Worm (Caenorhabditis elegans) whole organism, young adult: ENCODE data around the gene F41H10.5.

Experiments used
- F23B12.7 ChIP-seq: sonication (generic microtip); optimal IDR thresholded peaks from 2 replicates; lab custom pipeline; 2017; ENCODE audit warnings: missing genetic modification characterization, mild to moderate bottlenecking, missing compliant biosample characterization, antibody characterized with exemption, moderate library complexity; ENCODE audit not compliant: insufficient read depth
- F33H1.4 ChIP-seq: fragments of 200-800 bp; sonication (Bioruptor generic); IDR thresholded peaks from 2 replicates; pipeline ENCODE4 v1.3.6; 2022; ENCODE audit warnings: missing genetic modification reagents, missing genetic modification characterization, missing compliant biosample characterization
- K11D2.4 ChIP-seq: fragments of 200-800 bp; sonication (Bioruptor generic); IDR thresholded peaks from 2 replicates; pipeline ENCODE4 v1.3.6; 2022; ENCODE audit warnings: missing genetic modification reagents, missing genetic modification characterization, missing compliant biosample characterization
- K12H6.12 ChIP-seq: fragments of 200-800 bp; sonication (Bioruptor generic); optimal IDR thresholded peaks from 2 replicates; lab custom pipeline; 2018; ENCODE audit warnings: mild to moderate bottlenecking, missing genetic modification characterization, missing compliant biosample characterization
- Y95B8A.8 ChIP-seq: fragments of 200-800 bp; sonication (Bioruptor generic); IDR thresholded peaks from 2 replicates; pipeline ENCODE4 v1.3.6; 2022; ENCODE audit warnings: missing genetic modification reagents, missing genetic modification characterization, missing compliant biosample characterization
- ZK185.1 ChIP-seq: sonication (generic microtip); optimal IDR thresholded peaks from 2 replicates; lab custom pipeline; 2016; ENCODE audit warnings: mild to moderate bottlenecking, missing genetic modification characterization, missing compliant biosample characterization; ENCODE audit not compliant: poor library complexity, severe bottlenecking
- aptf-2 ChIP-seq: fragments of 200-800 bp; sonication (Bioruptor generic); conservative IDR thresholded peaks from 2 replicates; pipeline ENCODE4 v1.3.6; 2022; ENCODE audit warnings: missing genetic modification reagents, missing genetic modification characterization, missing compliant biosample characterization
- athp-1 ChIP-seq: sonication (generic microtip); optimal IDR thresholded peaks from 2 replicates; lab custom pipeline; 2017; ENCODE audit warnings: mild to moderate bottlenecking, missing genetic modification characterization, missing compliant biosample characterization
- attf-5 ChIP-seq: fragments of 200-800 bp; sonication (Bioruptor generic); optimal IDR thresholded peaks from 2 replicates; lab custom pipeline; 2018; ENCODE audit warnings: mild to moderate bottlenecking, missing genetic modification characterization, missing compliant biosample characterization
- ccch-3 ChIP-seq: fragments of 200-800 bp; sonication (Bioruptor generic); optimal IDR thresholded peaks from 2 replicates; lab custom pipeline; 2018; ENCODE audit warnings: mild to moderate bottlenecking, missing genetic modification characterization, missing compliant biosample characterization
- cebp-1 ChIP-seq, 2 experiments: fragments of 200-800 bp in 1 of 2; sonication (Bioruptor generic) in 1 of 2; sonication (generic microtip) in 1 of 2; IDR thresholded peaks in 1 of 2; optimal IDR thresholded peaks in 1 of 2; 2 replicates each; pipeline versions ENCODE4 v1.3.6 to Lab custom; 2017 to 2022; ENCODE audit warnings: missing compliant biosample characterization in 2 of 2, missing genetic modification characterization in 2 of 2, mild to moderate bottlenecking in 1 of 2, missing genetic modification reagents in 1 of 2, moderate library complexity in 1 of 2
- ceh-100 ChIP-seq: fragments of 200-800 bp; sonication (Bioruptor generic); IDR thresholded peaks from 2 replicates; pipeline ENCODE4 v1.3.6; 2022; ENCODE audit warnings: missing genetic modification reagents, missing genetic modification characterization, missing compliant biosample characterization
- ceh-27 ChIP-seq: fragments of 200-800 bp; sonication (Bioruptor generic); optimal IDR thresholded peaks from 2 replicates; lab custom pipeline; 2018; ENCODE audit warnings: mild to moderate bottlenecking, missing genetic modification characterization, moderate library complexity, missing compliant biosample characterization
- ceh-91 ChIP-seq: fragments of 200-800 bp; sonication (Bioruptor generic); IDR thresholded peaks from 2 replicates; pipeline ENCODE4 v1.3.6; 2022; ENCODE audit warnings: missing genetic modification reagents, missing genetic modification characterization, missing compliant biosample characterization
- dox-1 ChIP-seq: fragments of 200-800 bp; sonication (Bioruptor generic); IDR thresholded peaks from 2 replicates; pipeline ENCODE4 v1.3.6; 2022; ENCODE audit warnings: missing genetic modification reagents, missing genetic modification characterization, missing compliant biosample characterization
- dpl-1 ChIP-seq: fragments of 150-350 bp; optimal IDR thresholded peaks from 2 replicates; lab custom pipeline; 2014; ENCODE audit warnings: missing biosample characterization, missing genetic modification reagents, missing genetic modification characterization
- efl-1 ChIP-seq: fragments of 150-350 bp; optimal IDR thresholded peaks from 2 replicates; lab custom pipeline; 2014; ENCODE audit warnings: missing biosample characterization, missing genetic modification reagents, missing genetic modification characterization
- ekl-4 ChIP-seq: fragments of 200-800 bp; sonication (Bioruptor generic); IDR thresholded peaks from 2 replicates; pipeline ENCODE4 v1.3.6; 2022; ENCODE audit warnings: missing genetic modification reagents, missing genetic modification characterization, missing compliant biosample characterization
- let-526 ChIP-seq: fragments of 200-800 bp; sonication (Bioruptor generic); IDR thresholded peaks from 2 replicates; pipeline ENCODE4 v1.3.6; 2022; ENCODE audit warnings: missing genetic modification reagents, missing genetic modification characterization, missing compliant biosample characterization
- let-607 ChIP-seq, 2 experiments: fragments of 200-800 bp in 1 of 2; sonication (Bioruptor generic) in 1 of 2; sonication (generic microtip) in 1 of 2; optimal IDR thresholded peaks; 2 replicates each; lab custom pipeline; 2016 to 2018; ENCODE audit warnings: mild to moderate bottlenecking in 2 of 2, missing compliant biosample characterization in 2 of 2, missing genetic modification characterization in 2 of 2, moderate library complexity in 2 of 2, missing genotype in 1 of 2
- lin-40 ChIP-seq: sonication (generic microtip); optimal IDR thresholded peaks from 2 replicates; lab custom pipeline; 2016; ENCODE audit warnings: missing genetic modification characterization, mild to moderate bottlenecking, missing compliant biosample characterization, missing genotype, missing genetic modification reagents
- lin-54 ChIP-seq: fragments of 200-800 bp; sonication (Bioruptor generic); optimal IDR thresholded peaks from 2 replicates; lab custom pipeline; 2018; ENCODE audit warnings: mild to moderate bottlenecking, missing genetic modification characterization, missing compliant biosample characterization
- lsl-1 ChIP-seq: fragments of 200-800 bp; sonication (Bioruptor generic); optimal IDR thresholded peaks from 2 replicates; lab custom pipeline; 2018; ENCODE audit warnings: mild to moderate bottlenecking, missing genetic modification characterization, moderate library complexity, missing compliant biosample characterization
- lsy-27 ChIP-seq: sonication (generic microtip); optimal IDR thresholded peaks from 2 replicates; lab custom pipeline; 2017; ENCODE audit warnings: missing genetic modification characterization, mild to moderate bottlenecking, missing compliant biosample characterization, antibody characterized with exemption, missing genotype, borderline replicate concordance; ENCODE audit not compliant: insufficient read depth
- madf-10 ChIP-seq: sonication (generic microtip); optimal IDR thresholded peaks from 2 replicates; lab custom pipeline; 2016; ENCODE audit warnings: mild to moderate bottlenecking, missing genetic modification characterization, missing compliant biosample characterization
- madf-6 ChIP-seq: fragments of 200-800 bp; sonication (Bioruptor generic); IDR thresholded peaks from 2 replicates; pipeline ENCODE4 v1.3.6; 2022; ENCODE audit warnings: missing genetic modification reagents, missing genetic modification characterization, missing compliant biosample characterization
- madf-8 ChIP-seq: fragments of 200-800 bp; sonication (Bioruptor generic); conservative IDR thresholded peaks from 2 replicates; pipeline ENCODE4 v1.3.6; 2022; ENCODE audit warnings: missing genetic modification reagents, missing genetic modification characterization, missing compliant biosample characterization
- mcd-1 ChIP-seq: fragments of 200-800 bp; sonication (Bioruptor generic); IDR thresholded peaks from 2 replicates; pipeline ENCODE4 v1.3.6; 2022; ENCODE audit warnings: missing genetic modification reagents, missing genetic modification characterization, missing compliant biosample characterization
- mxl-1 ChIP-seq: sonication (generic microtip); optimal IDR thresholded peaks from 2 replicates; lab custom pipeline; 2016; ENCODE audit warnings: missing genetic modification characterization, missing compliant biosample characterization
- nfya-1 ChIP-seq: sonication (generic microtip); optimal IDR thresholded peaks from 2 replicates; lab custom pipeline; 2017; ENCODE audit warnings: antibody characterized with exemption, missing compliant biosample characterization, missing genetic modification characterization, borderline replicate concordance; ENCODE audit not compliant: insufficient read depth
- nfyb-1 ChIP-seq: fragments of 200-800 bp; sonication (Bioruptor generic); IDR thresholded peaks from 2 replicates; pipeline ENCODE4 v1.3.6; 2022; ENCODE audit warnings: missing genetic modification reagents, missing genetic modification characterization, missing compliant biosample characterization
- nhr-27 ChIP-seq: fragments of 200-800 bp; sonication (Bioruptor generic); optimal IDR thresholded peaks from 2 replicates; lab custom pipeline; 2018; ENCODE audit warnings: mild to moderate bottlenecking, missing genetic modification characterization, moderate library complexity, missing compliant biosample characterization
- nhr-80 ChIP-seq: sonication (generic microtip); optimal IDR thresholded peaks from 2 replicates; lab custom pipeline; 2016; ENCODE audit warnings: missing genetic modification characterization, missing compliant biosample characterization
- pbrm-1 ChIP-seq: fragments of 200-800 bp; sonication (Bioruptor generic); IDR thresholded peaks from 2 replicates; pipeline ENCODE4 v1.3.6; 2022; ENCODE audit warnings: missing genetic modification reagents, missing genetic modification characterization, missing compliant biosample characterization
- rcor-1 ChIP-seq: fragments of 200-800 bp; sonication (Bioruptor generic); IDR thresholded peaks from 2 replicates; pipeline ENCODE4 v1.3.6; 2022; ENCODE audit warnings: missing genetic modification reagents, missing genetic modification characterization, missing compliant biosample characterization
- snpc-1.1 ChIP-seq: sonication (generic microtip); optimal IDR thresholded peaks from 2 replicates; lab custom pipeline; 2017; ENCODE audit warnings: missing genetic modification characterization, mild to moderate bottlenecking, missing compliant biosample characterization, antibody characterized with exemption, moderate library complexity, missing genotype, missing genetic modification reagents; ENCODE audit not compliant: insufficient read depth
- snpc-1.3 ChIP-seq: sonication (generic microtip); optimal IDR thresholded peaks from 2 replicates; lab custom pipeline; 2017; ENCODE audit warnings: missing genetic modification characterization, mild to moderate bottlenecking, missing compliant biosample characterization, antibody characterized with exemption, moderate library complexity, missing genotype, missing genetic modification reagents; ENCODE audit not compliant: insufficient read depth
- snpc-3.4 ChIP-seq: sonication (generic microtip); optimal IDR thresholded peaks from 2 replicates; lab custom pipeline; 2017; ENCODE audit warnings: missing genetic modification characterization, mild to moderate bottlenecking, missing compliant biosample characterization, antibody characterized with exemption, moderate library complexity, missing genotype, missing genetic modification reagents
- snpc-4 ChIP-seq, 5 experiments: fragments of 150-350 bp in 1 of 5; sonication (generic microtip) in 4 of 5; optimal IDR thresholded peaks; 2 replicates each; lab custom pipeline; 2014 to 2018; ENCODE audit warnings: missing genetic modification characterization in 5 of 5, missing biosample characterization in 3 of 5, antibody characterized with exemption in 2 of 5, mild to moderate bottlenecking in 2 of 5, missing compliant biosample characterization in 2 of 5, missing genotype in 2 of 5, moderate library complexity in 2 of 5, missing genetic modification reagents in 1 of 5
- tbx-9 ChIP-seq: sonication (generic microtip); optimal IDR thresholded peaks from 2 replicates; lab custom pipeline; 2016; ENCODE audit warnings: borderline replicate concordance, missing genetic modification characterization, inconsistent platforms, missing compliant biosample characterization
- tlf-1 ChIP-seq: fragments of 200-800 bp; sonication (Bioruptor generic); optimal IDR thresholded peaks from 2 replicates; lab custom pipeline; 2018; ENCODE audit warnings: mild to moderate bottlenecking, missing genetic modification characterization, missing compliant biosample characterization
- unc-130 ChIP-seq: sonication (generic microtip); optimal IDR thresholded peaks from 2 replicates; lab custom pipeline; 2016; ENCODE audit warnings: missing genetic modification reagents, missing genetic modification characterization, missing compliant biosample characterization
- zfh-2 ChIP-seq: fragments of 200-800 bp; sonication (Bioruptor generic); conservative IDR thresholded peaks from 2 replicates; pipeline ENCODE4 v1.3.6; 2022; ENCODE audit warnings: missing genetic modification reagents, missing genetic modification characterization, missing compliant biosample characterization
- ztf-18 ChIP-seq: sonication (generic microtip); optimal IDR thresholded peaks from 2 replicates; lab custom pipeline; 2016; ENCODE audit warnings: missing genotype, mild to moderate bottlenecking, missing genetic modification characterization, missing compliant biosample characterization

F41H10.5 gene

ce11 chrIV:5364135-5364609 is 3.5 kb downstream of the F41H10.5 start, which contains the start of the genes hda-6 and F41H10.4:
hda-6 (minus strand) TSS chrIV:5364306.
F41H10.4 (plus strand) TSS chrIV:5364559.
- TF ChIP-seq snpc-3.4 (tag; lab: Kevin White, UChicago): peak; percentile 78
- TF ChIP-seq K12H6.12: peak; percentile 24
- peak; percentile 39 for TF ChIP-seq ztf-18 (tag; lab: Kevin White, UChicago)
- TF ChIP-seq attf-5 (GFP tag; lab: Kevin White, UChicago): peak; percentile 86
- peak; percentile 34 for TF ChIP-seq efl-1 (GFP tag; lab: Kevin White, UChicago)
- no peak for TF ChIP-seq aptf-2
- 0 out of 2 replicates have a peak, but pooled peaks have one; percentile 8 for TF ChIP-seq ceh-91
- TF ChIP-seq snpc-4 (GFP tag; optimal IDR thresholded peaks at IDR 0.05; lab: Kevin White, UChicago): no peak
- TF ChIP-seq snpc-4 (tag; optimal IDR thresholded peaks at IDR 0.05; lab: Kevin White, UChicago): peak; percentile 33 to 86 (median 68)
- TF ChIP-seq snpc-1.3 (tag; lab: Kevin White, UChicago): peak; percentile 47
- TF ChIP-seq tlf-1 (GFP tag; lab: Kevin White, UChicago): peak; percentile 15
- TF ChIP-seq let-607 (tag; optimal IDR thresholded peaks at IDR 0.05; lab: Kevin White, UChicago): peak in 1 of 2 experiments; percentile 9
- peak; percentile 92 for TF ChIP-seq ceh-27 (GFP tag; lab: Kevin White, UChicago)
- TF ChIP-seq ccch-3 (GFP tag; lab: Kevin White, UChicago): no peak
- TF ChIP-seq unc-130 (GFP tag; lab: Kevin White, UChicago): peak; percentile 55
- TF ChIP-seq lsl-1 (GFP tag; lab: Kevin White, UChicago): peak; percentile 54
- TF ChIP-seq cebp-1 (GFP tag; IDR thresholded peaks at IDR 0.05; lab: Robert Waterston, UW): no peak
- peak; percentile 57 for TF ChIP-seq cebp-1 (tag; optimal IDR thresholded peaks at IDR 0.05; lab: Kevin White, UChicago)
- TF ChIP-seq mcd-1 (GFP tag; lab: Robert Waterston, UW): peak; percentile 77
- peak; percentile 88 for TF ChIP-seq ZK185.1 (tag; lab: Kevin White, UChicago)
- peak; percentile 40; the same call in 1 of the 2 replicates for TF ChIP-seq nfyb-1
- TF ChIP-seq dox-1 (GFP tag; lab: Robert Waterston, UW): peak; percentile 84
- TF ChIP-seq nhr-27 (tag; lab: Kevin White, UChicago): no peak
- TF ChIP-seq K11D2.4: 0 out of 2 replicates have a peak, but pooled peaks have one; percentile 13
- TF ChIP-seq nhr-80: peak; percentile 20
- no peak for TF ChIP-seq nfya-1 (tag; lab: Kevin White, UChicago)
- no peak for TF ChIP-seq zfh-2 (GFP tag; lab: Robert Waterston, UW)
- TF ChIP-seq madf-6 (GFP tag; lab: Robert Waterston, UW): peak; percentile 59; the same call in 1 of the 2 replicates
- peak; percentile 4 for TF ChIP-seq F23B12.7 (tag; lab: Kevin White, UChicago)
- peak; percentile 4 for TF ChIP-seq lsy-27
- peak; percentile 55; the same call in 1 of the 2 replicates for TF ChIP-seq ekl-4 (GFP tag; lab: Robert Waterston, UW)
- TF ChIP-seq athp-1: peak; percentile 64
- TF ChIP-seq lin-54 (GFP tag; lab: Kevin White, UChicago): peak; percentile 71
- TF ChIP-seq Y95B8A.8 (GFP tag; lab: Robert Waterston, UW): no peak
- TF ChIP-seq madf-10: peak; percentile 12
- no peak for TF ChIP-seq let-526
- peak; percentile 51 for TF ChIP-seq lin-40 (tag; lab: Kevin White, UChicago)
- TF ChIP-seq dpl-1 (GFP tag; lab: Kevin White, UChicago): peak; percentile 3
- 0 out of 2 replicates have a peak, but pooled peaks have one; percentile 11 for TF ChIP-seq ceh-100
- peak; percentile 44 for TF ChIP-seq F33H1.4 (GFP tag; lab: Robert Waterston, UW)
- TF ChIP-seq mxl-1: no peak
- peak; percentile 31; the same call in 1 of the 2 replicates for TF ChIP-seq pbrm-1 (GFP tag; lab: Robert Waterston, UW)
- TF ChIP-seq madf-8 (GFP tag; lab: Robert Waterston, UW): no peak
- TF ChIP-seq rcor-1 (GFP tag; lab: Robert Waterston, UW): no peak
- TF ChIP-seq snpc-1.1 (tag; lab: Kevin White, UChicago): peak; percentile 65
- TF ChIP-seq tbx-9 (tag; lab: Kevin White, UChicago): no peak
